Worm (Caenorhabditis elegans) whole organism, young adult: Measurements from ENCODE around the gene T23B12.5.
"Not testable (repeated sequence)": the region's sequence is repeated elsewhere in the genome, so short reads cannot be mapped to it uniquely, and the experiment has no call there.

Experiments
- B0261.1 ChIP-seq: sonication (generic microtip); optimal IDR thresholded peaks from 2 replicates; lab custom pipeline; 2016; ENCODE audit warnings: mild to moderate bottlenecking, missing genetic modification characterization, moderate library complexity, missing compliant biosample characterization
- K12H6.12 ChIP-seq: fragments of 200-800 bp; sonication (Bioruptor generic); optimal IDR thresholded peaks from 2 replicates; lab custom pipeline; 2018; ENCODE audit warnings: mild to moderate bottlenecking, missing genetic modification characterization, missing compliant biosample characterization
- Y56A3A.18 ChIP-seq: fragments of 200-800 bp; sonication (Bioruptor generic); IDR thresholded peaks from 2 replicates; pipeline ENCODE4 v1.3.6; 2022; ENCODE audit warnings: missing genetic modification reagents, missing genetic modification characterization, missing compliant biosample characterization
- Y95B8A.8 ChIP-seq: fragments of 200-800 bp; sonication (Bioruptor generic); IDR thresholded peaks from 2 replicates; pipeline ENCODE4 v1.3.6; 2022; ENCODE audit warnings: missing genetic modification reagents, missing genetic modification characterization, missing compliant biosample characterization
- akir-1 ChIP-seq: fragments of 200-800 bp; sonication (Bioruptor generic); optimal IDR thresholded peaks from 2 replicates; lab custom pipeline; 2018; ENCODE audit warnings: mild to moderate bottlenecking, missing genetic modification characterization, moderate library complexity, missing compliant biosample characterization
- aptf-2 ChIP-seq: fragments of 200-800 bp; sonication (Bioruptor generic); conservative IDR thresholded peaks from 2 replicates; pipeline ENCODE4 v1.3.6; 2022; ENCODE audit warnings: missing genetic modification reagents, missing genetic modification characterization, missing compliant biosample characterization
- cebp-1 ChIP-seq, 2 experiments: fragments of 200-800 bp in 1 of 2; sonication (Bioruptor generic) in 1 of 2; sonication (generic microtip) in 1 of 2; IDR thresholded peaks in 1 of 2; optimal IDR thresholded peaks in 1 of 2; 2 replicates each; pipeline versions ENCODE4 v1.3.6 to Lab custom; 2017 to 2022; ENCODE audit warnings: missing compliant biosample characterization in 2 of 2, missing genetic modification characterization in 2 of 2, mild to moderate bottlenecking in 1 of 2, missing genetic modification reagents in 1 of 2, moderate library complexity in 1 of 2
- dox-1 ChIP-seq: fragments of 200-800 bp; sonication (Bioruptor generic); IDR thresholded peaks from 2 replicates; pipeline ENCODE4 v1.3.6; 2022; ENCODE audit warnings: missing genetic modification reagents, missing genetic modification characterization, missing compliant biosample characterization
- egl-18 ChIP-seq: fragments of 200-800 bp; sonication (Bioruptor generic); IDR thresholded peaks from 2 replicates; pipeline ENCODE4 v1.3.6; 2022; ENCODE audit warnings: missing genetic modification reagents, missing genetic modification characterization, missing compliant biosample characterization
- egl-44 ChIP-seq: fragments of 200-800 bp; sonication (Bioruptor generic); IDR thresholded peaks from 2 replicates; pipeline ENCODE4 v1.3.6; 2022; ENCODE audit warnings: missing genetic modification reagents, missing genetic modification characterization, missing compliant biosample characterization
- hlh-12 ChIP-seq: sonication (generic microtip); optimal IDR thresholded peaks from 2 replicates; lab custom pipeline; 2016; ENCODE audit warnings: missing genetic modification characterization, missing compliant biosample characterization
- hmg-1.2 ChIP-seq: fragments of 200-800 bp; sonication (Bioruptor generic); IDR thresholded peaks from 2 replicates; pipeline ENCODE4 v1.3.6; 2022; ENCODE audit warnings: missing genetic modification reagents, missing genetic modification characterization, missing compliant biosample characterization
- hsf-1 ChIP-seq: fragments of 200-800 bp; sonication (Bioruptor generic); IDR thresholded peaks from 2 replicates; pipeline ENCODE4 v1.3.6; 2022; ENCODE audit warnings: missing genetic modification reagents, missing genetic modification characterization, missing compliant biosample characterization
- lag-1 ChIP-seq: fragments of 200-800 bp; sonication (Bioruptor generic); IDR thresholded peaks from 2 replicates; pipeline ENCODE4 v1.3.6; 2022; ENCODE audit warnings: missing genetic modification reagents, missing genetic modification characterization, missing compliant biosample characterization
- let-607 ChIP-seq, 2 experiments: fragments of 200-800 bp in 1 of 2; sonication (Bioruptor generic) in 1 of 2; sonication (generic microtip) in 1 of 2; optimal IDR thresholded peaks; 2 replicates each; lab custom pipeline; 2016 to 2018; ENCODE audit warnings: mild to moderate bottlenecking in 2 of 2, missing compliant biosample characterization in 2 of 2, missing genetic modification characterization in 2 of 2, moderate library complexity in 2 of 2, missing genotype in 1 of 2
- lin-26 ChIP-seq: fragments of 200-800 bp; sonication (Bioruptor generic); IDR thresholded peaks from 2 replicates; pipeline ENCODE4 v1.3.6; 2022; ENCODE audit warnings: missing genetic modification reagents, missing genetic modification characterization, missing compliant biosample characterization
- madf-6 ChIP-seq: fragments of 200-800 bp; sonication (Bioruptor generic); IDR thresholded peaks from 2 replicates; pipeline ENCODE4 v1.3.6; 2022; ENCODE audit warnings: missing genetic modification reagents, missing genetic modification characterization, missing compliant biosample characterization
- mcd-1 ChIP-seq: fragments of 200-800 bp; sonication (Bioruptor generic); IDR thresholded peaks from 2 replicates; pipeline ENCODE4 v1.3.6; 2022; ENCODE audit warnings: missing genetic modification reagents, missing genetic modification characterization, missing compliant biosample characterization
- nfyb-1 ChIP-seq: fragments of 200-800 bp; sonication (Bioruptor generic); IDR thresholded peaks from 2 replicates; pipeline ENCODE4 v1.3.6; 2022; ENCODE audit warnings: missing genetic modification reagents, missing genetic modification characterization, missing compliant biosample characterization
- nhr-120 ChIP-seq: fragments of 200-800 bp; sonication (Bioruptor generic); IDR thresholded peaks from 2 replicates; pipeline ENCODE4 v1.3.6; 2022; ENCODE audit warnings: missing genetic modification characterization, missing compliant biosample characterization
- nhr-80 ChIP-seq: sonication (generic microtip); optimal IDR thresholded peaks from 2 replicates; lab custom pipeline; 2016; ENCODE audit warnings: missing genetic modification characterization, missing compliant biosample characterization
- pbrm-1 ChIP-seq: fragments of 200-800 bp; sonication (Bioruptor generic); IDR thresholded peaks from 2 replicates; pipeline ENCODE4 v1.3.6; 2022; ENCODE audit warnings: missing genetic modification reagents, missing genetic modification characterization, missing compliant biosample characterization
- rpc-1 ChIP-seq, 2 experiments: fragments of 150-350 bp in 1 of 2; sonication (generic microtip) in 1 of 2; optimal IDR thresholded peaks; 2 replicates each; lab custom pipeline; 2014 to 2018; ENCODE audit warnings: missing biosample characterization in 1 of 2, missing genetic modification characterization in 1 of 2, missing genetic modification reagents in 1 of 2, missing genotype in 1 of 2
- snpc-4 ChIP-seq, 5 experiments: fragments of 150-350 bp in 1 of 5; sonication (generic microtip) in 4 of 5; optimal IDR thresholded peaks; 2 replicates each; lab custom pipeline; 2014 to 2018; ENCODE audit warnings: missing genetic modification characterization in 5 of 5, missing biosample characterization in 3 of 5, antibody characterized with exemption in 2 of 5, mild to moderate bottlenecking in 2 of 5, missing compliant biosample characterization in 2 of 5, missing genotype in 2 of 5, moderate library complexity in 2 of 5, missing genetic modification reagents in 1 of 5
- tbp1 ChIP-seq: fragments of 200-800 bp; sonication (Bioruptor generic); optimal IDR thresholded peaks from 2 replicates; lab custom pipeline; 2018; ENCODE audit warnings: mild to moderate bottlenecking, missing genetic modification characterization, missing compliant biosample characterization
- zfh-2 ChIP-seq: fragments of 200-800 bp; sonication (Bioruptor generic); conservative IDR thresholded peaks from 2 replicates; pipeline ENCODE4 v1.3.6; 2022; ENCODE audit warnings: missing genetic modification reagents, missing genetic modification characterization, missing compliant biosample characterization

Gene T23B12.5

ce11 chrV:8435292-8435691, 12.5 kb downstream of the T23B12.5 start:
- TF ChIP-seq K12H6.12 (tag; lab: Kevin White, UChicago) (peak; percentile 26), akir-1 (GFP tag; lab: Kevin White, UChicago) (no peak), lin-26 (0 out of 2 replicates have a peak, but pooled peaks have one; percentile 49), zfh-2 (GFP tag; lab: Robert Waterston, UW) (0 out of 2 replicates have a peak, but pooled peaks have one; percentile 15)

- peak; percentile 60 for TF ChIP-seq nhr-80 (tag; lab: Kevin White, UChicago)
- no peak for TF ChIP-seq lag-1 (GFP tag; lab: Robert Waterston, UW)
- TF ChIP-seq K12H6.12 (tag; lab: Kevin White, UChicago) = no peak
- no peak for TF ChIP-seq nhr-120
- TF ChIP-seq aptf-2 (GFP tag; lab: Robert Waterston, UW) = no peak
- no peak for TF ChIP-seq hmg-1.2 (GFP tag; lab: Robert Waterston, UW)
- TF ChIP-seq, all 124 proteins: peak for 1
Observed at ce11 chrV:8434400-8434827, 13.4 kb downstream of the T23B12.5 start.

- TF ChIP-seq hsf-1 (GFP tag; lab: Robert Waterston, UW) (peak; percentile 47; the same call in 1 of the 2 replicates), rpc-1 (optimal IDR thresholded peaks at IDR 0.05; lab: Kevin White, UChicago) (peak; percentile 20), rpc-1 (tag; optimal IDR thresholded peaks at IDR 0.05; lab: Kevin White, UChicago) (peak; percentile 51), egl-44 (peak; percentile 35; the same call in 1 of the 2 replicates), nfyb-1 (GFP tag; lab: Robert Waterston, UW) (peak; percentile 63; the same call in 1 of the 2 replicates), snpc-4 (tag; optimal IDR thresholded peaks at IDR 0.05; lab: Kevin White, UChicago) (peak in 1 of 4 experiments; percentile 21), B0261.1 (tag; lab: Kevin White, UChicago) (peak; percentile 52), tbp1 (peak; percentile 83), lin-26 (peak; percentile 71), dox-1 (peak; percentile 60), Y95B8A.8 (0 out of 2 replicates have a peak, but pooled peaks have one; percentile 12), hmg-1.2 (GFP tag; lab: Robert Waterston, UW) (peak; percentile 48), pbrm-1 (GFP tag; lab: Robert Waterston, UW) (0 out of 2 replicates have a peak, but pooled peaks have one; percentile 26), madf-6 (GFP tag; lab: Robert Waterston, UW) (peak; percentile 62), Y56A3A.18 (GFP tag; lab: Robert Waterston, UW) (0 out of 2 replicates have a peak, but pooled peaks have one; percentile 19)
- TF ChIP-seq snpc-4 (GFP tag; optimal IDR thresholded peaks at IDR 0.05; lab: Kevin White, UChicago) = not testable (repeated sequence)
Observed at ce11 chrV:8431295-8431694, 16.5 kb downstream of the T23B12.5 start.

- TF ChIP-seq K12H6.12 (tag; lab: Kevin White, UChicago) (no peak), let-607 (tag; optimal IDR thresholded peaks at IDR 0.05; lab: Kevin White, UChicago) (no peak), egl-18 (no peak), hmg-1.2 (GFP tag; lab: Robert Waterston, UW) (peak; percentile 96)
- TF ChIP-seq, all 124 proteins: peak for 1
Observed at ce11 chrV:8428585-8429414, 19.0 kb downstream of the T23B12.5 start.

ce11 chrV:8426741-8427457, 20.9 kb downstream of the T23B12.5 start:
- TF ChIP-seq cebp-1 (GFP tag; IDR thresholded peaks at IDR 0.05; lab: Robert Waterston, UW) = no peak
- TF ChIP-seq cebp-1 (tag; optimal IDR thresholded peaks at IDR 0.05; lab: Kevin White, UChicago) = peak; percentile 53
- TF ChIP-seq nhr-80 (tag; lab: Kevin White, UChicago) = peak; percentile 81
- TF ChIP-seq hlh-12 (tag; lab: Kevin White, UChicago) = no peak
- TF ChIP-seq madf-6 (GFP tag; lab: Robert Waterston, UW) = no peak
- no peak for TF ChIP-seq mcd-1 (GFP tag; lab: Robert Waterston, UW)
- TF ChIP-seq, all 124 proteins: peak for 2
